Fruit fly (Drosophila melanogaster) whole organism, prepupa: ENCODE results near the gene Muc4B.

Experiments
- CG10669 ChIP-seq: fragments of 200-800 bp; sonication (Bioruptor generic); optimal IDR thresholded peaks from 3 replicates; lab custom pipeline; 2018; ENCODE audit warnings: missing biosample characterization, mild to moderate bottlenecking, missing genetic modification characterization, moderate library complexity
- CG11902 ChIP-seq: fragments of 200-800 bp; sonication (Bioruptor generic); optimal IDR thresholded peaks from 3 replicates; lab custom pipeline; 2016; ENCODE audit warnings: missing biosample characterization, missing genetic modification characterization
- CG15336 ChIP-seq: fragments of 200-800 bp; sonication (Bioruptor generic); IDR thresholded peaks from 2 replicates; pipeline ENCODE4 v1.3.6; 2022; ENCODE audit warnings: missing biosample characterization, missing genetic modification characterization
- CG1621 ChIP-seq: fragments of 200-800 bp; sonication (Bioruptor generic); optimal IDR thresholded peaks from 3 replicates; lab custom pipeline; 2018; ENCODE audit warnings: missing biosample characterization, mild to moderate bottlenecking, missing genetic modification characterization
- CG31627 ChIP-seq: fragments of 200-800 bp; sonication (Bioruptor generic); optimal IDR thresholded peaks from 3 replicates; lab custom pipeline; 2016; ENCODE audit warnings: missing biosample characterization, missing genetic modification characterization
- CG32006 ChIP-seq: fragments of 200-800 bp; sonication (Bioruptor generic); optimal IDR thresholded peaks from 3 replicates; lab custom pipeline; 2017; ENCODE audit warnings: missing biosample characterization, mild to moderate bottlenecking, missing genetic modification characterization
- CG34406 ChIP-seq: fragments of 200-800 bp; sonication (Bioruptor generic); optimal IDR thresholded peaks from 3 replicates; lab custom pipeline; 2016; ENCODE audit warnings: missing biosample characterization, missing genetic modification characterization
- CG4318 ChIP-seq: fragments of 200-800 bp; sonication (Bioruptor generic); optimal IDR thresholded peaks from 3 replicates; lab custom pipeline; 2017; ENCODE audit warnings: missing biosample characterization, mild to moderate bottlenecking, missing genetic modification characterization
- CG6276 ChIP-seq: fragments of 200-800 bp; sonication (Bioruptor generic); optimal IDR thresholded peaks from 2 replicates; lab custom pipeline; 2017; ENCODE audit warnings: missing biosample characterization, mild to moderate bottlenecking, missing genetic modification characterization
- CG6792 ChIP-seq: fragments of 200-800 bp; sonication (Bioruptor generic); optimal IDR thresholded peaks from 3 replicates; lab custom pipeline; 2016; ENCODE audit warnings: missing biosample characterization, missing genetic modification characterization
- CG6808 ChIP-seq: fragments of 200-800 bp; sonication (Bioruptor generic); optimal IDR thresholded peaks from 3 replicates; lab custom pipeline; 2017; ENCODE audit warnings: missing biosample characterization, missing genetic modification characterization, mild to moderate bottlenecking, moderate library complexity, missing genetic modification reagents
- CG6854 ChIP-seq: fragments of 200-800 bp; sonication (Bioruptor generic); optimal IDR thresholded peaks from 2 replicates; lab custom pipeline; 2017; ENCODE audit warnings: missing biosample characterization, mild to moderate bottlenecking, missing genetic modification characterization
- CG7368 ChIP-seq: fragments of 200-800 bp; sonication (Bioruptor generic); optimal IDR thresholded peaks from 3 replicates; lab custom pipeline; 2016; ENCODE audit warnings: missing biosample characterization, missing genetic modification characterization
- CG8119 ChIP-seq: fragments of 200-800 bp; sonication (Bioruptor generic); IDR thresholded peaks from 3 replicates; pipeline ENCODE4 v1.3.6; 2022; ENCODE audit warnings: missing biosample characterization, missing genetic modification characterization
- CG8319 ChIP-seq: fragments of 200-800 bp; sonication (Bioruptor generic); optimal IDR thresholded peaks from 3 replicates; lab custom pipeline; 2016; ENCODE audit warnings: missing biosample characterization, missing genetic modification characterization
- CG8632 ChIP-seq: fragments of 200-800 bp; sonication (Bioruptor generic); optimal IDR thresholded peaks from 3 replicates; lab custom pipeline; 2016; ENCODE audit warnings: missing biosample characterization, missing genetic modification characterization
- Eip78C ChIP-seq: fragments of 200-800 bp; sonication (Bioruptor generic); peaks from one replicate; lab custom pipeline; 2016; ENCODE audit warnings: missing biosample characterization, missing genetic modification characterization
- Ets96B ChIP-seq: fragments of 200-800 bp; optimal IDR thresholded peaks from 2 replicates; lab custom pipeline; 2019; ENCODE audit warnings: missing biosample characterization, mild to moderate bottlenecking, missing genetic modification characterization, moderate library complexity
- Gug ChIP-seq: fragments of 200-800 bp; sonication (Bioruptor generic); IDR thresholded peaks from 2 replicates; pipeline ENCODE4 v1.3.6; 2022; ENCODE audit warnings: missing biosample characterization, missing genetic modification characterization
- Hr38 ChIP-seq: sonication (Bioruptor generic); optimal IDR thresholded peaks from 2 replicates; lab custom pipeline; 2016; ENCODE audit warnings: missing biosample characterization, missing genetic modification characterization
- Hr39 ChIP-seq: fragments of 200-800 bp; sonication (Bioruptor generic); optimal IDR thresholded peaks from 2 replicates; lab custom pipeline; 2016; ENCODE audit warnings: missing biosample characterization, missing genetic modification characterization
- Hr4 ChIP-seq: fragments of 200-800 bp; sonication (Bioruptor generic); optimal IDR thresholded peaks from 3 replicates; lab custom pipeline; 2016; ENCODE audit warnings: missing biosample characterization, missing genetic modification characterization
- Lpt ChIP-seq: fragments of 200-800 bp; sonication (Bioruptor generic); optimal IDR thresholded peaks from 3 replicates; lab custom pipeline; 2016; ENCODE audit warnings: missing biosample characterization, missing genetic modification characterization
- Met ChIP-seq: fragments of 200-800 bp; sonication (Bioruptor generic); optimal IDR thresholded peaks from 3 replicates; lab custom pipeline; 2016; ENCODE audit warnings: missing biosample characterization, missing genetic modification characterization
- OdsH ChIP-seq: fragments of 200-800 bp; sonication (Bioruptor generic); optimal IDR thresholded peaks from 3 replicates; lab custom pipeline; 2016; ENCODE audit warnings: missing biosample characterization, missing genetic modification characterization
- Sox15 ChIP-seq: fragments of 200-800 bp; sonication (Bioruptor generic); optimal IDR thresholded peaks from 3 replicates; lab custom pipeline; 2016; ENCODE audit warnings: missing biosample characterization, missing genetic modification characterization
- achi ChIP-seq: fragments of 200-800 bp; sonication (Bioruptor generic); optimal IDR thresholded peaks from 3 replicates; lab custom pipeline; 2016; ENCODE audit warnings: missing biosample characterization, missing genetic modification characterization
- acj6 ChIP-seq: fragments of 200-800 bp; sonication (Bioruptor generic); optimal IDR thresholded peaks from 3 replicates; lab custom pipeline; 2016; ENCODE audit warnings: missing biosample characterization, missing genetic modification characterization
- cyc ChIP-seq: fragments of 200-800 bp; sonication (Bioruptor generic); optimal IDR thresholded peaks from 3 replicates; lab custom pipeline; 2016; ENCODE audit warnings: missing biosample characterization, missing genetic modification characterization
- dsx ChIP-seq: fragments of 200-800 bp; optimal IDR thresholded peaks from 3 replicates; lab custom pipeline; 2019; ENCODE audit warnings: missing biosample characterization, mild to moderate bottlenecking, missing genetic modification characterization, moderate library complexity; ENCODE audit not compliant: poor library complexity, severe bottlenecking
- eg ChIP-seq: fragments of 200-800 bp; sonication (Bioruptor generic); IDR thresholded peaks from 3 replicates; pipeline ENCODE4 v1.3.6; 2022; ENCODE audit warnings: missing biosample characterization, missing genetic modification characterization
- fd59A ChIP-seq: fragments of 200-800 bp; sonication (Bioruptor generic); optimal IDR thresholded peaks from 2 replicates; lab custom pipeline; 2017; ENCODE audit warnings: missing biosample characterization, mild to moderate bottlenecking, missing genetic modification characterization, missing genetic modification reagents
- fkh ChIP-seq: fragments of 200-800 bp; sonication (Bioruptor generic); optimal IDR thresholded peaks from 3 replicates; lab custom pipeline; 2017; ENCODE audit warnings: missing biosample characterization, mild to moderate bottlenecking, missing genetic modification characterization, moderate library complexity
- lz ChIP-seq: fragments of 200-800 bp; sonication (Bioruptor generic); optimal IDR thresholded peaks from 3 replicates; lab custom pipeline; 2016; ENCODE audit warnings: missing biosample characterization, missing genetic modification characterization
- net ChIP-seq: fragments of 200-800 bp; sonication (Bioruptor generic); optimal IDR thresholded peaks from 3 replicates; lab custom pipeline; 2016; ENCODE audit warnings: missing biosample characterization, missing genetic modification characterization
- pdm3 ChIP-seq: fragments of 200-800 bp; sonication (Bioruptor generic); optimal IDR thresholded peaks from 3 replicates; lab custom pipeline; 2016; ENCODE audit warnings: missing biosample characterization, missing genetic modification characterization
- salr ChIP-seq, 2 experiments: fragments of 200-800 bp; sonication (Bioruptor generic); optimal IDR thresholded peaks; 3 replicates each; lab custom pipeline; 2016 to 2018; ENCODE audit warnings: missing biosample characterization in 2 of 2, missing genetic modification characterization in 2 of 2, mild to moderate bottlenecking in 1 of 2
- ss ChIP-seq, 2 experiments: fragments of 200-800 bp; sonication (Bioruptor generic); optimal IDR thresholded peaks; 2 replicates in 1 of 2; 3 replicates in 1 of 2; lab custom pipeline; 2017 to 2018; ENCODE audit warnings: mild to moderate bottlenecking in 2 of 2, missing biosample characterization in 2 of 2, missing genetic modification characterization in 2 of 2, moderate library complexity in 1 of 2
- svp ChIP-seq: fragments of 200-800 bp; sonication (Bioruptor generic); peaks from one replicate; lab custom pipeline; 2016; ENCODE audit warnings: missing biosample characterization, missing genetic modification characterization
- topi ChIP-seq: fragments of 200-800 bp; sonication (Bioruptor generic); optimal IDR thresholded peaks from 3 replicates; lab custom pipeline; 2016; ENCODE audit warnings: missing biosample characterization, missing genetic modification characterization
- vri ChIP-seq: fragments of 200-800 bp; sonication (Bioruptor generic); optimal IDR thresholded peaks from 3 replicates; lab custom pipeline; 2016; ENCODE audit warnings: missing biosample characterization, mild to moderate bottlenecking, missing genetic modification characterization

Gene Muc4B

DNA sequence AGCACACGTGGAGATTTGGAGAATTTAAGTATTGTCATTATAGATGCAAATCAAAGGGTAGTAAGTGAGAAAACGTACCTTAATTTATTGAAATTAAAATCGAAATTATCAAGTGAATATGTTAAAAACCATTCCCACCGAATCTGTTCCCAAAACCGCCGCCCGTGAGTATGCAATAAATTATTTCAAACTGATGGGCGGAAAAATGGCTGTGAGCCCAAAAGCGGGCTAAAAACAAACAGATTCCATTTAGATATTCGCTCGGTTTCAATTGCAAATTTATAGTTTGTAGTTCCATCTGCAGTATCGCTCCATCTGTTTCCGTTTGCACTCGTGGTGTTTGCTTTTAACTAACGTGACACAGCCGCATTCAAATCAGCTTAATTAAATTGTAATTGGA is 31.6 kb downstream of the Muc4B start:
- TF ChIP-seq dsx (GFP tag; lab: Kevin White, UChicago) (no peak), fkh (GFP tag; lab: Kevin White, UChicago) (no peak), Lpt (no peak), CG8632 (no peak), CG15336 (GFP tag; lab: Robert Waterston, UW) (no peak), pdm3 (GFP tag; lab: Kevin White, UChicago) (no peak), CG6276 (no peak), CG1621 (tag; lab: Kevin White, UChicago) (no peak), CG6792 (GFP tag; lab: Kevin White, UChicago) (no peak), acj6 (GFP tag; lab: Kevin White, UChicago) (no peak), Eip78C (GFP tag; lab: Kevin White, UChicago) (no peak), CG7368 (no peak), Hr4 (GFP tag; lab: Kevin White, UChicago) (no peak), CG4318 (no peak), CG10669 (no peak), Gug (GFP tag; lab: Robert Waterston, UW) (no peak), salr (GFP tag; optimal IDR thresholded peaks at IDR 0.05; lab: Kevin White, UChicago) (no peak), topi (GFP tag; lab: Kevin White, UChicago) (no peak)

DNA sequence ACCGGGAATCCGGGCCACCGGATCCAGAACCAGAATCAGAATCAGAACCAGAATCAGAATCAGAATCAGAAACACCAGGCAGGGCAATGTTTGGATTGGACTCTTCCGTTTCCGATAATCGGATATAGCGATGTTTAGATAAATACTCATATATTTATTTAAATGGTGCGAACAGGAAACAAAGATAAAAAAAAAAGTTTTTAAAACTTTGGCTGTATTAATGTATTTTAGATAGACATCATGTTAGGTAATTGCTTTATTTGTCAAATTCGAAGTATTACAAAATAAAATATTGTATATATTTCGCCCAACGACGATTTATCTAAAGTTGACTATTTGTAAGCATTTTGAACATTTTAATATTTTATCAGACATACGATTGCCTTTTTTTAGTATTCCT is 33.2 kb downstream of the Muc4B start, which contains the start of gene CG43288:
CG43288 (plus strand) TSS at position 301 of the 400 bp plus-strand sequence.
- TF ChIP-seq CG32006 (GFP tag; lab: Kevin White, UChicago) (no peak), vri (no peak), topi (GFP tag; lab: Kevin White, UChicago) (no peak), fd59A (no peak), Hr39 (GFP tag; lab: Kevin White, UChicago) (no peak), cyc (GFP tag; lab: Kevin White, UChicago) (no peak), CG15336 (GFP tag; lab: Robert Waterston, UW) (no peak), OdsH (GFP tag; lab: Kevin White, UChicago) (no peak)

DNA sequence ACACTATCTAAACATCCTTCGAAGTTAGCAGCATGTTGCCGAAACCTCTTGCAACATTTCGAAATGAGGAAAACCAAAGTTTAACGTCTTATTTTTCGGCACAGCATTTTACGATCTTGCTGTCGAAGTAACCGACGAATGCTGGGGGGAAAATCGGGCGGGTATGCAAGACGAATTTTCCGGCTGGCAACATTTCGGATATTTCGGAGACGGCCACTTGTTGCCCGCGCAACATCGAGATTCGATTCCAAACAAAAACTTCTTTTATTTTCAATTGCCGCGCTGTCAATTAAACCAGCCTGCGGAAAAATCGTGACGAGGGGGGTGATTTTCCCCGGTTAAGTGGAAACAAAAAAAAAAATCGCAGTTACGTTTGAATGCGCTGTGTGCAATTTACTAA is 39.2 kb downstream of the Muc4B start:
- no peak for TF ChIP-seq CG4318
- TF ChIP-seq CG8319 = no peak
- TF ChIP-seq Met (GFP tag; lab: Kevin White, UChicago) = no peak
- no peak for TF ChIP-seq ss (GFP tag; optimal IDR thresholded peaks at IDR 0.05; lab: Kevin White, UChicago)
- TF ChIP-seq, all 60 proteins: peak for 0

DNA sequence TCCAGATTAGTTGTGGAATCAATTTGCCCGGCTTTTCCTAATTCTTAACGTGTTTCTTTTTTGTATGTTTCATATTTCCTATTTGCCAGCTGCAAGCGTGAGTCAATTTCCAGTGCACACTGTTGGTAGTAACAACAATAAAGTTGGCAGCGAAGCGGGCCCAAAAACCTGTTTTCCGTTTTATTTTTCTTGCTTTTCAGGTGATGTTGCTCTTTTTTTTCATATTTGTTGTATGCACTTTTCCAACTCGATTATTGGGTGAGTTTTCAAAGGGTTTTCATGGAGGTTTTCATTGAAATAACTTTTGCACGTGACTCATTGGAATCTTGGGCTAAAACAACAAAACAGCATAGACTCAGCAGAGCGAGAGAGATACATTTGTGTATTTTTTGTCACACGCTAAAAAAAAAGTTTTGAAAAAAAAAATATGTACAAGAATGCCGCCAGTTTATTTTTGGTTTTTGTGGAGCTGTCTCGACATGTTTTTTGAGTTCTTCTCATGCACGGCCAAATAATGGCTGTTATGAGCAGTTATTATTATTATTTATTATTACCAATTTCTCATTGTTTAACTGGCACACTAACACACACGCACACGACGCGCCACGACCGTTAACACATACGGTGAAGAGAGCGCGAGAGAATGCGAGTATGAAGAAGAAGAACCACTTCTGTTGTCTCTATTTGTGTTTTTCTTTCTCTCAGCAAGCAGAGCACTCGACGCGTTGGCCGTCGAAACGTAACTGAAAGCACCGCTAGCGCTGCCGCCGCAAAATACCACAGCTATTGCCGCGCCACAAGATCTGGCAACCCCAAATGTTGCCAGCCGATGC is 40.4 kb downstream of the Muc4B start, which contains the start of gene Fas2:
Fas2 (minus strand) TSS at position 748 of the 833 bp plus-strand sequence.
- TF ChIP-seq CG6276 (peak; percentile 37), net (peak; percentile 57), CG8119 (peak; percentile 69), Hr39 (GFP tag; lab: Kevin White, UChicago) (no peak), CG4318 (peak; percentile 32), fd59A (peak; percentile 13), Hr38 (GFP tag; lab: Kevin White, UChicago) (no peak), CG6808 (GFP tag; lab: Kevin White, UChicago) (peak; percentile 61), Hr4 (GFP tag; lab: Kevin White, UChicago) (peak; percentile 39), Met (GFP tag; lab: Kevin White, UChicago) (peak; percentile 55), achi (GFP tag; lab: Kevin White, UChicago) (peak; percentile 37), CG31627 (no peak), Sox15 (no peak), CG6854 (GFP tag; lab: Kevin White, UChicago) (peak; percentile 84), CG10669 (no peak), cyc (GFP tag; lab: Kevin White, UChicago) (peak; percentile 32), eg (GFP tag; lab: Robert Waterston, UW) (peak; percentile 73), OdsH (GFP tag; lab: Kevin White, UChicago) (peak; percentile 17), acj6 (GFP tag; lab: Kevin White, UChicago) (peak; percentile 5), Ets96B (tag; lab: Kevin White, UChicago) (peak; percentile 20), CG11902 (no peak), svp (GFP tag; lab: Kevin White, UChicago) (peak; percentile 76), topi (GFP tag; lab: Kevin White, UChicago) (peak; percentile 66), CG8632 (peak; percentile 0), CG15336 (GFP tag; lab: Robert Waterston, UW) (peak; percentile 64), lz (peak; percentile 25), Eip78C (GFP tag; lab: Kevin White, UChicago) (peak; percentile 82), CG8319 (no peak), CG34406 (GFP tag; lab: Kevin White, UChicago) (peak; percentile 36), CG1621 (tag; lab: Kevin White, UChicago) (peak; percentile 36), pdm3 (GFP tag; lab: Kevin White, UChicago) (peak; percentile 30), salr (GFP tag; optimal IDR thresholded peaks at IDR 0.05; lab: Kevin White, UChicago) (peak in 1 of 2 experiments; percentile 50), CG32006 (GFP tag; lab: Kevin White, UChicago) (peak; percentile 76)
